Fruit fly (Drosophila melanogaster): ENCODE measurements around the gene CG2059.

CG2059 gene

dm6 chrX:7319703-7320088 lies 33.5 kb downstream of the CG2059 start:
- TF ChIP-seq EcR (GFP tag; optimal IDR thresholded peaks at IDR 0.05): no peak
- TF ChIP-seq Pif1A (GFP tag; optimal IDR thresholded peaks at IDR 0.05): no peak
- TF ChIP-seq CG12605 (GFP tag; IDR thresholded peaks at IDR 0.05): peak; percentile 32; the same call in 1 of the 2 replicates

dm6 chrX:7320455-7321224 lies 34.5 kb downstream of the CG2059 start:
- TF ChIP-seq CG15710 (tag; optimal IDR thresholded peaks at IDR 0.05) (no peak), D1 (tag; optimal IDR thresholded peaks at IDR 0.05) (no peak), CG14655 (GFP tag; optimal IDR thresholded peaks at IDR 0.05) (no peak), CG8301 (tag; optimal IDR thresholded peaks at IDR 0.05) (no peak), CG4496 (GFP tag; IDR thresholded peaks at IDR 0.05) (peak; percentile 27; the same call in 1 of the 3 replicates), Ets98B (GFP tag; IDR thresholded peaks at IDR 0.05) (0 out of 2 replicates have a peak, but pooled peaks have one; percentile 22), CG32121 (GFP tag; IDR thresholded peaks at IDR 0.05) (0 out of 2 replicates have a peak, but pooled peaks have one; percentile 9), fd96Ca (GFP tag; IDR thresholded peaks at IDR 0.05) (0 out of 3 replicates have a peak, but pooled peaks have one; percentile 15), rn (GFP tag; IDR thresholded peaks at IDR 0.05) (no peak), gl (tag; optimal IDR thresholded peaks at IDR 0.05) (no peak)

- no peak for TF ChIP-seq CG14655 (GFP tag; optimal IDR thresholded peaks at IDR 0.05)
- TF ChIP-seq CG10348 (GFP tag; IDR thresholded peaks at IDR 0.05): no peak
- no peak for TF ChIP-seq Ets98B (GFP tag; IDR thresholded peaks at IDR 0.05)
- no peak for TF ChIP-seq CG8159 (tag; optimal IDR thresholded peaks at IDR 0.05)
Observed at dm6 chrX:7321829-7322228, 35.7 kb downstream of the CG2059 start.

dm6 chrX:7323649-7324511 lies 37.7 kb downstream of the CG2059 start, which contains the start of the genes Atg5 and Dok:
Gene Atg5, minus strand, starts transcription at chrX:7323770.
Gene Dok, plus strand, starts transcription at chrX:7324214.
- no peak for TF ChIP-seq CG12605 (GFP tag; IDR thresholded peaks at IDR 0.05)
- TF ChIP-seq CG4496 (GFP tag; IDR thresholded peaks at IDR 0.05): no peak
- peak; percentile 10 for TF ChIP-seq Pif1B (GFP tag; optimal IDR thresholded peaks at IDR 0.05)

- TF ChIP-seq CG8159 (tag; optimal IDR thresholded peaks at IDR 0.05): peak; percentile 99
- TF ChIP-seq fd96Ca (GFP tag; IDR thresholded peaks at IDR 0.05): peak; percentile 89
- peak; percentile 95 for TF ChIP-seq gl (tag; optimal IDR thresholded peaks at IDR 0.05)
- TF ChIP-seq CG10348 (GFP tag; IDR thresholded peaks at IDR 0.05): peak; percentile 79
- peak; percentile 90 for TF ChIP-seq rn (GFP tag; IDR thresholded peaks at IDR 0.05)
- peak; percentile 98 for TF ChIP-seq CG12605 (GFP tag; IDR thresholded peaks at IDR 0.05)
- TF ChIP-seq CG9948 (tag; optimal IDR thresholded peaks at IDR 0.05): peak; percentile 98
- peak; percentile 99 for TF ChIP-seq CG17806 (tag; optimal IDR thresholded peaks at IDR 0.05)
- peak; percentile 96 for TF ChIP-seq Snoo (tag; optimal IDR thresholded peaks at IDR 0.05)
- peak; percentile 96 for TF ChIP-seq Pif1B (GFP tag; optimal IDR thresholded peaks at IDR 0.05)
- TF ChIP-seq Ets98B (GFP tag; IDR thresholded peaks at IDR 0.05): peak; percentile 97
- TF ChIP-seq CG15710 (tag; optimal IDR thresholded peaks at IDR 0.05): peak; percentile 98
- peak; percentile 95 for TF ChIP-seq CG13204 (GFP tag; optimal IDR thresholded peaks at IDR 0.05)
- peak; percentile 98 for TF ChIP-seq CG8301 (tag; optimal IDR thresholded peaks at IDR 0.05)
- peak; percentile 95 for TF ChIP-seq Pif1A (GFP tag; optimal IDR thresholded peaks at IDR 0.05)
- TF ChIP-seq CG32121 (GFP tag; IDR thresholded peaks at IDR 0.05): peak; percentile 98
- peak; percentile 98 for TF ChIP-seq CG4496 (GFP tag; IDR thresholded peaks at IDR 0.05)
- peak; percentile 70 for TF ChIP-seq EcR (GFP tag; optimal IDR thresholded peaks at IDR 0.05)
- peak; percentile 98 for TF ChIP-seq CG34367 (tag; optimal IDR thresholded peaks at IDR 0.05)
- TF ChIP-seq CG14655 (GFP tag; optimal IDR thresholded peaks at IDR 0.05): peak; percentile 98
- TF ChIP-seq D1 (tag; optimal IDR thresholded peaks at IDR 0.05): peak; percentile 96
Observed at dm6 chrX:7324816-7325246, 38.7 kb downstream of the CG2059 start.

dm6 chrX:7328746-7329145 lies 42.6 kb downstream of the CG2059 start, which contains the start of gene Acsf3:
Gene Acsf3, plus strand, starts transcription at chrX:7329046.
- no peak for TF ChIP-seq CG8159 (tag; optimal IDR thresholded peaks at IDR 0.05)
- no peak for TF ChIP-seq CG15710 (tag; optimal IDR thresholded peaks at IDR 0.05)
- TF ChIP-seq CG32121 (GFP tag; IDR thresholded peaks at IDR 0.05): no peak
- TF ChIP-seq CG10348 (GFP tag; IDR thresholded peaks at IDR 0.05): no peak
- no peak for TF ChIP-seq rn (GFP tag; IDR thresholded peaks at IDR 0.05)
- no peak for TF ChIP-seq Pif1A (GFP tag; optimal IDR thresholded peaks at IDR 0.05)
- no peak for TF ChIP-seq Pif1B (GFP tag; optimal IDR thresholded peaks at IDR 0.05)
- TF ChIP-seq CG13204 (GFP tag; optimal IDR thresholded peaks at IDR 0.05): no peak

Data from whole organism, pupa.